Worm (Caenorhabditis elegans) whole organism, L3 larva: ENCODE data around the gene elk-2.

Experiments
- R02D3.7 ChIP-seq: fragments of 150-350 bp; optimal IDR thresholded peaks from 2 replicates; lab custom pipeline; 2014; ENCODE audit warnings: missing biosample characterization, missing genetic modification characterization
- ceh-16 ChIP-seq: sonication (generic microtip); optimal IDR thresholded peaks from 2 replicates; lab custom pipeline; 2017; ENCODE audit warnings: missing biosample characterization, missing genetic modification characterization
- ceh-28 ChIP-seq: fragments of 150-350 bp; optimal IDR thresholded peaks from 2 replicates; lab custom pipeline; 2014; ENCODE audit warnings: missing biosample characterization, missing genetic modification reagents, missing genetic modification characterization
- ceh-9 ChIP-seq: sonication (generic microtip); optimal IDR thresholded peaks from 2 replicates; lab custom pipeline; 2018; ENCODE audit warnings: missing biosample characterization, missing genetic modification characterization
- daf-12 ChIP-seq: fragments of 150-350 bp; optimal IDR thresholded peaks from 2 replicates; lab custom pipeline; 2014; ENCODE audit warnings: missing biosample characterization, missing genetic modification reagents, missing genetic modification characterization
- egl-5 ChIP-seq: fragments of 150-350 bp; optimal IDR thresholded peaks from 2 replicates; lab custom pipeline; 2017; ENCODE audit warnings: missing biosample characterization, missing genetic modification reagents, missing genetic modification characterization, inconsistent platforms
- elt-2 ChIP-seq: sonication (generic microtip); optimal IDR thresholded peaks from 2 replicates; lab custom pipeline; 2016; ENCODE audit warnings: missing genetic modification reagents, mild to moderate bottlenecking, missing genetic modification characterization, missing compliant biosample characterization
- fos-1 ChIP-seq: fragments of 150-350 bp; optimal IDR thresholded peaks from 2 replicates; lab custom pipeline; 2014; ENCODE audit warnings: missing biosample characterization, missing genetic modification characterization
- jun-1 ChIP-seq: fragments of 150-350 bp; optimal IDR thresholded peaks from 2 replicates; lab custom pipeline; 2014; ENCODE audit warnings: missing biosample characterization, missing genetic modification reagents, missing genetic modification characterization
- lin-15B ChIP-seq: fragments of 150-350 bp; optimal IDR thresholded peaks from 2 replicates; lab custom pipeline; 2014; ENCODE audit warnings: missing biosample characterization, missing genetic modification characterization
- mml-1 ChIP-seq: fragments of 150-350 bp; sonication (generic microtip); optimal IDR thresholded peaks from 3 replicates; lab custom pipeline; 2014; ENCODE audit warnings: missing biosample characterization, missing genetic modification characterization
- nfya-1 ChIP-seq: sonication (generic microtip); optimal IDR thresholded peaks from 2 replicates; lab custom pipeline; 2017; ENCODE audit warnings: missing genetic modification characterization, mild to moderate bottlenecking, missing compliant biosample characterization, antibody characterized with exemption, moderate library complexity; ENCODE audit not compliant: insufficient read depth
- nhr-11 ChIP-seq: fragments of 150-350 bp; optimal IDR thresholded peaks from 2 replicates; lab custom pipeline; 2014; ENCODE audit warnings: missing biosample characterization, missing genetic modification characterization
- nhr-23 ChIP-seq: fragments of 150-350 bp; optimal IDR thresholded peaks from 2 replicates; lab custom pipeline; 2014; ENCODE audit warnings: missing biosample characterization, missing genetic modification reagents, missing genetic modification characterization
- skn-1 ChIP-seq: fragments of 150-350 bp; optimal IDR thresholded peaks from 2 replicates; lab custom pipeline; 2014; ENCODE audit warnings: missing biosample characterization, missing genetic modification characterization
- snpc-4 ChIP-seq: fragments of 150-350 bp; optimal IDR thresholded peaks from 2 replicates; lab custom pipeline; 2014; ENCODE audit warnings: missing biosample characterization, missing genetic modification characterization
- ztf-11 ChIP-seq: fragments of 150-350 bp; optimal IDR thresholded peaks from 2 replicates; lab custom pipeline; 2014; ENCODE audit warnings: missing biosample characterization, missing genetic modification characterization

The elk-2 gene

ce11 chrX:88905-89304 is 19.9 kb downstream of the elk-2 start:
- TF ChIP-seq nfya-1 (no peak), nhr-23 (tag; lab: Kevin White, UChicago) (no peak), snpc-4 (no peak), elt-2 (tag; lab: Kevin White, UChicago) (no peak), lin-15B (no peak), egl-5 (no peak), ceh-9 (tag; lab: Kevin White, UChicago) (no peak), jun-1 (no peak), daf-12 (tag; lab: Kevin White, UChicago) (no peak), mml-1 (tag; lab: Kevin White, UChicago) (no peak)
- TF ChIP-seq, all 47 proteins: peak for 0

ce11 chrX:84602-85001 is 24.2 kb downstream of the elk-2 start:
- no peak for TF ChIP-seq ceh-16 (tag; lab: Kevin White, UChicago)
- TF ChIP-seq nhr-11 (tag; lab: Kevin White, UChicago) = no peak
- no peak for TF ChIP-seq ztf-11 (tag; lab: Kevin White, UChicago)
- TF ChIP-seq mml-1 (tag; lab: Kevin White, UChicago) = no peak
- TF ChIP-seq fos-1 = no peak
- peak; percentile 84 for TF ChIP-seq ceh-28 (tag; lab: Kevin White, UChicago)
- no peak for TF ChIP-seq skn-1 (tag; lab: Kevin White, UChicago)
- no peak for TF ChIP-seq R02D3.7 (tag; lab: Kevin White, UChicago)
- TF ChIP-seq lin-15B = no peak

ce11 chrX:59084-59483 is 49.7 kb downstream of the elk-2 start:
- peak; percentile 31 for TF ChIP-seq nhr-23 (tag; lab: Kevin White, UChicago)
- peak; percentile 24 for TF ChIP-seq elt-2 (tag; lab: Kevin White, UChicago)
- peak; percentile 31 for TF ChIP-seq lin-15B
